Worm (Caenorhabditis elegans) whole organism, young adult: Measurements from ENCODE around the gene Y37H2A.11.

Source experiments
- F49E8.2 ChIP-seq: sonication (generic microtip); optimal IDR thresholded peaks from 3 replicates; lab custom pipeline; 2017; ENCODE audit warnings: missing genetic modification characterization, mild to moderate bottlenecking, missing compliant biosample characterization, antibody characterized with exemption, moderate library complexity; ENCODE audit not compliant: insufficient read depth
- F52B5.7 ChIP-seq: sonication (generic microtip); optimal IDR thresholded peaks from 2 replicates; lab custom pipeline; 2016; ENCODE audit warnings: mild to moderate bottlenecking, missing genetic modification characterization, missing compliant biosample characterization
- T07F8.4 ChIP-seq: sonication (generic microtip); optimal IDR thresholded peaks from 2 replicates; lab custom pipeline; 2016; ENCODE audit warnings: mild to moderate bottlenecking, missing genetic modification characterization, moderate library complexity, missing compliant biosample characterization
- Y53F4B.3 ChIP-seq: fragments of 200-800 bp; sonication (Bioruptor generic); IDR thresholded peaks from 2 replicates; pipeline ENCODE4 v1.3.6; 2022; ENCODE audit warnings: missing genetic modification reagents, missing genetic modification characterization, missing compliant biosample characterization
- Y53G8AR.9 ChIP-seq: fragments of 200-800 bp; sonication (Bioruptor generic); conservative IDR thresholded peaks from 2 replicates; pipeline ENCODE4 v1.3.6; 2022; ENCODE audit warnings: missing genetic modification reagents, missing genetic modification characterization, missing compliant biosample characterization
- Y56A3A.18 ChIP-seq: fragments of 200-800 bp; sonication (Bioruptor generic); IDR thresholded peaks from 2 replicates; pipeline ENCODE4 v1.3.6; 2022; ENCODE audit warnings: missing genetic modification reagents, missing genetic modification characterization, missing compliant biosample characterization
- Y67H2A.10 ChIP-seq: fragments of 200-800 bp; sonication (Bioruptor generic); conservative IDR thresholded peaks from 2 replicates; pipeline ENCODE4 v1.3.6; 2022; ENCODE audit warnings: missing genetic modification reagents, missing genetic modification characterization, missing compliant biosample characterization
- Y79H2A.3 ChIP-seq: fragments of 200-800 bp; sonication (Bioruptor generic); conservative IDR thresholded peaks from 2 replicates; pipeline ENCODE4 v1.3.6; 2022; ENCODE audit warnings: missing genetic modification reagents, missing genetic modification characterization, missing compliant biosample characterization
- akir-1 ChIP-seq: fragments of 200-800 bp; sonication (Bioruptor generic); optimal IDR thresholded peaks from 2 replicates; lab custom pipeline; 2018; ENCODE audit warnings: mild to moderate bottlenecking, missing genetic modification characterization, moderate library complexity, missing compliant biosample characterization
- attf-5 ChIP-seq: fragments of 200-800 bp; sonication (Bioruptor generic); optimal IDR thresholded peaks from 2 replicates; lab custom pipeline; 2018; ENCODE audit warnings: mild to moderate bottlenecking, missing genetic modification characterization, missing compliant biosample characterization
- ccch-3 ChIP-seq: fragments of 200-800 bp; sonication (Bioruptor generic); optimal IDR thresholded peaks from 2 replicates; lab custom pipeline; 2018; ENCODE audit warnings: mild to moderate bottlenecking, missing genetic modification characterization, missing compliant biosample characterization
- ceh-40 ChIP-seq: fragments of 200-800 bp; sonication (Bioruptor generic); IDR thresholded peaks from 2 replicates; pipeline ENCODE4 v1.3.6; 2022; ENCODE audit warnings: missing genetic modification characterization, missing compliant biosample characterization
- chd-7 ChIP-seq: sonication (generic microtip); optimal IDR thresholded peaks from 2 replicates; lab custom pipeline; 2016; ENCODE audit warnings: mild to moderate bottlenecking, missing genetic modification characterization, moderate library complexity, missing compliant biosample characterization
- dpff-1 ChIP-seq: sonication (generic microtip); optimal IDR thresholded peaks from 2 replicates; lab custom pipeline; 2017; ENCODE audit warnings: mild to moderate bottlenecking, missing genetic modification characterization, missing compliant biosample characterization
- dpl-1 ChIP-seq: fragments of 150-350 bp; optimal IDR thresholded peaks from 2 replicates; lab custom pipeline; 2014; ENCODE audit warnings: missing biosample characterization, missing genetic modification reagents, missing genetic modification characterization
- ekl-4 ChIP-seq: fragments of 200-800 bp; sonication (Bioruptor generic); IDR thresholded peaks from 2 replicates; pipeline ENCODE4 v1.3.6; 2022; ENCODE audit warnings: missing genetic modification reagents, missing genetic modification characterization, missing compliant biosample characterization
- ets-4 ChIP-seq: fragments of 200-800 bp; sonication (Bioruptor generic); optimal IDR thresholded peaks from 2 replicates; lab custom pipeline; 2018; ENCODE audit warnings: mild to moderate bottlenecking, missing genetic modification characterization, missing compliant biosample characterization
- gei-17 ChIP-seq: fragments of 200-800 bp; sonication (Bioruptor generic); optimal IDR thresholded peaks from 2 replicates; lab custom pipeline; 2018; ENCODE audit warnings: mild to moderate bottlenecking, missing genetic modification characterization, missing compliant biosample characterization
- hlh-26 ChIP-seq: fragments of 200-800 bp; sonication (Bioruptor generic); conservative IDR thresholded peaks from 2 replicates; pipeline ENCODE4 v1.3.6; 2022; ENCODE audit warnings: missing genetic modification reagents, missing genetic modification characterization, missing compliant biosample characterization
- hrde-1 ChIP-seq: sonication (generic microtip); optimal IDR thresholded peaks from 2 replicates; lab custom pipeline; 2016; ENCODE audit warnings: missing genetic modification characterization, mild to moderate bottlenecking, missing compliant biosample characterization, moderate library complexity, missing genotype, missing genetic modification reagents, borderline replicate concordance
- let-526 ChIP-seq: fragments of 200-800 bp; sonication (Bioruptor generic); IDR thresholded peaks from 2 replicates; pipeline ENCODE4 v1.3.6; 2022; ENCODE audit warnings: missing genetic modification reagents, missing genetic modification characterization, missing compliant biosample characterization
- lin-26 ChIP-seq: fragments of 200-800 bp; sonication (Bioruptor generic); IDR thresholded peaks from 2 replicates; pipeline ENCODE4 v1.3.6; 2022; ENCODE audit warnings: missing genetic modification reagents, missing genetic modification characterization, missing compliant biosample characterization
- madf-10 ChIP-seq: sonication (generic microtip); optimal IDR thresholded peaks from 2 replicates; lab custom pipeline; 2016; ENCODE audit warnings: mild to moderate bottlenecking, missing genetic modification characterization, missing compliant biosample characterization
- mcd-1 ChIP-seq: fragments of 200-800 bp; sonication (Bioruptor generic); IDR thresholded peaks from 2 replicates; pipeline ENCODE4 v1.3.6; 2022; ENCODE audit warnings: missing genetic modification reagents, missing genetic modification characterization, missing compliant biosample characterization
- mes-4 ChIP-seq: sonication (generic microtip); optimal IDR thresholded peaks from 2 replicates; lab custom pipeline; 2016; ENCODE audit warnings: missing genotype, missing genetic modification characterization, missing compliant biosample characterization
- nfya-1 ChIP-seq: sonication (generic microtip); optimal IDR thresholded peaks from 2 replicates; lab custom pipeline; 2017; ENCODE audit warnings: antibody characterized with exemption, missing compliant biosample characterization, missing genetic modification characterization, borderline replicate concordance; ENCODE audit not compliant: insufficient read depth
- nhr-80 ChIP-seq: sonication (generic microtip); optimal IDR thresholded peaks from 2 replicates; lab custom pipeline; 2016; ENCODE audit warnings: missing genetic modification characterization, missing compliant biosample characterization
- rpc-1 ChIP-seq, 2 experiments: fragments of 150-350 bp in 1 of 2; sonication (generic microtip) in 1 of 2; optimal IDR thresholded peaks; 2 replicates each; lab custom pipeline; 2014 to 2018; ENCODE audit warnings: missing biosample characterization in 1 of 2, missing genetic modification characterization in 1 of 2, missing genetic modification reagents in 1 of 2, missing genotype in 1 of 2
- snpc-3.4 ChIP-seq: sonication (generic microtip); optimal IDR thresholded peaks from 2 replicates; lab custom pipeline; 2017; ENCODE audit warnings: missing genetic modification characterization, mild to moderate bottlenecking, missing compliant biosample characterization, antibody characterized with exemption, moderate library complexity, missing genotype, missing genetic modification reagents
- tbx-9 ChIP-seq: sonication (generic microtip); optimal IDR thresholded peaks from 2 replicates; lab custom pipeline; 2016; ENCODE audit warnings: borderline replicate concordance, missing genetic modification characterization, inconsistent platforms, missing compliant biosample characterization
- ztf-18 ChIP-seq: sonication (generic microtip); optimal IDR thresholded peaks from 2 replicates; lab custom pipeline; 2016; ENCODE audit warnings: missing genotype, mild to moderate bottlenecking, missing genetic modification characterization, missing compliant biosample characterization
- ztf-25 ChIP-seq: fragments of 200-800 bp; sonication (Bioruptor generic); IDR thresholded peaks from 2 replicates; pipeline ENCODE4 v1.3.6; 2022; ENCODE audit warnings: missing genetic modification reagents, missing genetic modification characterization, missing compliant biosample characterization

Y37H2A.11 gene

ce11 chrV:18146077-18146476 lies 4.8 kb downstream of the Y37H2A.11 start, which contains the start of gene C14A6.3:
Gene C14A6.3, plus strand, starts transcription at chrV:18146377.
- no peak for TF ChIP-seq ets-4 (GFP tag; lab: Kevin White, UChicago)
- TF ChIP-seq ztf-25 (GFP tag; lab: Robert Waterston, UW) = no peak
- TF ChIP-seq rpc-1 (optimal IDR thresholded peaks at IDR 0.05; lab: Kevin White, UChicago) = no peak
- TF ChIP-seq rpc-1 (tag; optimal IDR thresholded peaks at IDR 0.05; lab: Kevin White, UChicago) = no peak
- no peak for TF ChIP-seq snpc-3.4 (tag; lab: Kevin White, UChicago)
- no peak for TF ChIP-seq madf-10 (tag; lab: Kevin White, UChicago)
- TF ChIP-seq hlh-26 = no peak
- no peak for TF ChIP-seq Y56A3A.18 (GFP tag; lab: Robert Waterston, UW)

- TF ChIP-seq nhr-80 (tag; lab: Kevin White, UChicago) (peak; percentile 9), Y53G8AR.9 (GFP tag; lab: Robert Waterston, UW) (no peak), Y67H2A.10 (GFP tag; lab: Robert Waterston, UW) (no peak), mcd-1 (GFP tag; lab: Robert Waterston, UW) (no peak)
These were observed 16.4 kb downstream of the Y37H2A.11 start, which contains the start of gene clec-48 for ce11 chrV:18157707-18158106. Gene clec-48, plus strand, starts transcription at chrV:18158026.

ce11 chrV:18158172-18158571 lies 16.9 kb downstream of the Y37H2A.11 start:
- no peak for TF ChIP-seq dpl-1 (GFP tag; lab: Kevin White, UChicago)
- no peak for TF ChIP-seq tbx-9 (tag; lab: Kevin White, UChicago)
- TF ChIP-seq F52B5.7 (tag; lab: Kevin White, UChicago) = no peak
- TF ChIP-seq dpff-1 (tag; lab: Kevin White, UChicago) = no peak
- no peak for TF ChIP-seq T07F8.4 (tag; lab: Kevin White, UChicago)
- no peak for TF ChIP-seq akir-1
- TF ChIP-seq ekl-4 (GFP tag; lab: Robert Waterston, UW) = no peak
- TF ChIP-seq ccch-3 = no peak
- no peak for TF ChIP-seq gei-17 (GFP tag; lab: Kevin White, UChicago)
- no peak for TF ChIP-seq attf-5 (GFP tag; lab: Kevin White, UChicago)
- no peak for TF ChIP-seq nfya-1 (tag; lab: Kevin White, UChicago)
- no peak for TF ChIP-seq chd-7 (tag; lab: Kevin White, UChicago)
- TF ChIP-seq let-526 = no peak

ce11 chrV:18161228-18161627 lies 20.0 kb downstream of the Y37H2A.11 start, which contains the start of gene C14A6.13:
Gene C14A6.13, minus strand, starts transcription at chrV:18161328.
- TF ChIP-seq hrde-1 (tag; lab: Kevin White, UChicago) = no peak
- no peak for TF ChIP-seq ztf-18 (tag; lab: Kevin White, UChicago)
- TF ChIP-seq snpc-3.4 (tag; lab: Kevin White, UChicago) = no peak
- no peak for TF ChIP-seq mes-4 (tag; lab: Kevin White, UChicago)
- TF ChIP-seq Y53F4B.3 (GFP tag; lab: Robert Waterston, UW) = no peak
- no peak for TF ChIP-seq F49E8.2 (tag; lab: Kevin White, UChicago)
- no peak for TF ChIP-seq ceh-40 (GFP tag; lab: Robert Waterston, UW)
- TF ChIP-seq lin-26 (GFP tag; lab: Robert Waterston, UW) = no peak
- no peak for TF ChIP-seq Y79H2A.3 (GFP tag; lab: Robert Waterston, UW)
- TF ChIP-seq, all 124 proteins: peak for 0
